Fruit fly (Drosophila melanogaster) whole organism, embryonic: Measurements from ENCODE around the gene Tmep.

Source experiments
- BEAF-32 ChIP-seq: fragments of 200-800 bp; sonication (Bioruptor generic); optimal IDR thresholded peaks from 3 replicates; lab custom pipeline; 2017; ENCODE audit warnings: missing biosample characterization, missing genetic modification characterization, mild to moderate bottlenecking, moderate library complexity, missing genetic modification reagents
- Bgb ChIP-seq: fragments of 200-800 bp; sonication (Bioruptor generic); IDR thresholded peaks from 2 replicates; pipeline ENCODE4 v1.3.6; 2022; ENCODE audit warnings: missing biosample characterization, missing genetic modification characterization; ENCODE audit not compliant: partially characterized antibody
- CG10267 ChIP-seq: fragments of 200-800 bp; sonication (Bioruptor generic); optimal IDR thresholded peaks from 2 replicates; lab custom pipeline; 2018; ENCODE audit warnings: missing biosample characterization, mild to moderate bottlenecking, missing genetic modification characterization, moderate library complexity
- CG10462 ChIP-seq: fragments of 200-800 bp; sonication (Bioruptor generic); optimal IDR thresholded peaks from 2 replicates; lab custom pipeline; 2016; ENCODE audit warnings: missing biosample characterization, missing genetic modification characterization
- CG11696 ChIP-seq: fragments of 200-800 bp; sonication (Bioruptor generic); IDR thresholded peaks from 2 replicates; pipeline ENCODE4 v1.3.6; 2022; ENCODE audit warnings: missing biosample characterization, missing genetic modification characterization
- CG12155 ChIP-seq: fragments of 200-800 bp; sonication (Bioruptor generic); optimal IDR thresholded peaks from 3 replicates; lab custom pipeline; 2016; ENCODE audit warnings: missing biosample characterization, missing genetic modification characterization
- CG12299 ChIP-seq: fragments of 200-800 bp; sonication (Bioruptor generic); optimal IDR thresholded peaks from 2 replicates; lab custom pipeline; 2018; ENCODE audit warnings: missing biosample characterization, mild to moderate bottlenecking, missing genetic modification characterization
- CG12391 ChIP-seq: fragments of 200-800 bp; sonication (Bioruptor generic); optimal IDR thresholded peaks from 3 replicates; lab custom pipeline; 2018; ENCODE audit warnings: missing biosample characterization, mild to moderate bottlenecking, missing genetic modification characterization, moderate library complexity
- CG13775 ChIP-seq: fragments of 200-800 bp; sonication (Bioruptor generic); optimal IDR thresholded peaks from 3 replicates; lab custom pipeline; 2017; ENCODE audit warnings: missing biosample characterization, mild to moderate bottlenecking, missing genetic modification characterization
- CG15073 ChIP-seq: fragments of 200-800 bp; sonication (Bioruptor generic); optimal IDR thresholded peaks from 2 replicates; lab custom pipeline; 2016; ENCODE audit warnings: missing biosample characterization, missing genetic modification characterization
- CG17385 ChIP-seq: fragments of 200-800 bp; sonication (Bioruptor generic); optimal IDR thresholded peaks from 3 replicates; lab custom pipeline; 2018; ENCODE audit warnings: missing biosample characterization, mild to moderate bottlenecking, missing genetic modification characterization
- CG17829 ChIP-seq: fragments of 200-800 bp; optimal IDR thresholded peaks from 2 replicates; lab custom pipeline; 2019; ENCODE audit warnings: missing biosample characterization, mild to moderate bottlenecking, missing genetic modification characterization, moderate library complexity
- CG31441 ChIP-seq: fragments of 200-800 bp; sonication (Bioruptor generic); IDR thresholded peaks from 2 replicates; pipeline ENCODE4 v1.3.6; 2022; ENCODE audit warnings: missing biosample characterization, missing genetic modification characterization
- CG32767 ChIP-seq: fragments of 200-800 bp; sonication (Bioruptor generic); IDR thresholded peaks from 2 replicates; pipeline ENCODE4 v1.3.6; 2022; ENCODE audit warnings: missing biosample characterization, missing genetic modification characterization
- CG6689 ChIP-seq: fragments of 200-800 bp; sonication (Bioruptor generic); IDR thresholded peaks from 2 replicates; pipeline ENCODE4 v1.3.6; 2022; ENCODE audit warnings: missing biosample characterization, missing genetic modification characterization
- CG7786 ChIP-seq: fragments of 200-800 bp; sonication (Bioruptor generic); optimal IDR thresholded peaks from 2 replicates; lab custom pipeline; 2016; ENCODE audit warnings: missing biosample characterization, missing genetic modification characterization
- CG7839 ChIP-seq: fragments of 200-800 bp; sonication (Bioruptor generic); optimal IDR thresholded peaks from 3 replicates; lab custom pipeline; 2018; ENCODE audit warnings: missing biosample characterization, mild to moderate bottlenecking, missing genetic modification characterization, moderate library complexity
- CG8089 ChIP-seq: fragments of 200-800 bp; sonication (Bioruptor generic); optimal IDR thresholded peaks from 3 replicates; lab custom pipeline; 2016; ENCODE audit warnings: missing biosample characterization, missing genetic modification characterization
- CG9609 ChIP-seq: fragments of 200-800 bp; sonication (Bioruptor generic); optimal IDR thresholded peaks from 3 replicates; lab custom pipeline; 2016; ENCODE audit warnings: missing biosample characterization, missing genetic modification characterization
- CG9817 ChIP-seq: fragments of 200-800 bp; sonication (Bioruptor generic); optimal IDR thresholded peaks from 2 replicates; lab custom pipeline; 2018; ENCODE audit warnings: missing biosample characterization, mild to moderate bottlenecking, missing genetic modification characterization, moderate library complexity
- Chrac-16 ChIP-seq: fragments of 200-800 bp; sonication (Bioruptor generic); optimal IDR thresholded peaks from 3 replicates; lab custom pipeline; 2016; ENCODE audit warnings: missing biosample characterization, missing genetic modification characterization
- CoRest ChIP-seq: fragments of 200-800 bp; sonication (Bioruptor generic); optimal IDR thresholded peaks from 3 replicates; lab custom pipeline; 2018; ENCODE audit warnings: missing biosample characterization, mild to moderate bottlenecking, missing genetic modification characterization, moderate library complexity
- CrebB ChIP-seq: fragments of 200-800 bp; sonication (Bioruptor generic); optimal IDR thresholded peaks from 3 replicates; lab custom pipeline; 2018; ENCODE audit warnings: missing biosample characterization, mild to moderate bottlenecking, missing genetic modification characterization
- Dbx ChIP-seq: fragments of 200-800 bp; sonication (Bioruptor generic); IDR thresholded peaks from 3 replicates; pipeline ENCODE4 v1.3.6; 2022; ENCODE audit warnings: missing biosample characterization, missing genetic modification characterization
- Ets65A ChIP-seq: fragments of 200-800 bp; sonication (Bioruptor generic); peaks from one replicate; lab custom pipeline; 2016; ENCODE audit warnings: missing biosample characterization, missing genetic modification characterization
- H2.0 ChIP-seq: fragments of 200-800 bp; sonication (Bioruptor generic); IDR thresholded peaks from 2 replicates; pipeline ENCODE4 v1.3.6; 2022; ENCODE audit warnings: missing biosample characterization, missing genetic modification characterization
- Hr3 ChIP-seq: fragments of 200-800 bp; sonication (Bioruptor generic); optimal IDR thresholded peaks from 3 replicates; lab custom pipeline; 2016; ENCODE audit warnings: missing biosample characterization, missing genetic modification characterization
- MESR4 ChIP-seq: fragments of 200-800 bp; sonication (Bioruptor generic); optimal IDR thresholded peaks from 2 replicates; lab custom pipeline; 2018; ENCODE audit warnings: missing biosample characterization, mild to moderate bottlenecking, missing genetic modification characterization, moderate library complexity
- Nf-YA ChIP-seq: fragments of 200-800 bp; sonication (Bioruptor generic); IDR thresholded peaks from 2 replicates; pipeline ENCODE4 v1.3.6; 2022; ENCODE audit warnings: missing biosample characterization, missing genetic modification characterization
- Oli ChIP-seq: fragments of 200-800 bp; sonication (Bioruptor generic); optimal IDR thresholded peaks from 2 replicates; lab custom pipeline; 2018; ENCODE audit warnings: missing biosample characterization, mild to moderate bottlenecking, missing genetic modification characterization, moderate library complexity
- Side ChIP-seq: fragments of 200-800 bp; sonication (Bioruptor generic); optimal IDR thresholded peaks from 2 replicates; lab custom pipeline; 2016; ENCODE audit warnings: missing biosample characterization, missing genetic modification characterization
- ase ChIP-seq: fragments of 200-800 bp; sonication (Bioruptor generic); IDR thresholded peaks from 3 replicates; pipeline ENCODE4 v1.3.6; 2022; ENCODE audit warnings: missing biosample characterization, missing genetic modification characterization
- dm ChIP-seq: fragments of 200-800 bp; sonication (Bioruptor generic); optimal IDR thresholded peaks from 3 replicates; lab custom pipeline; 2016; ENCODE audit warnings: missing biosample characterization, missing genetic modification characterization
- ftz-f1 ChIP-seq: fragments of 200-800 bp; sonication (Bioruptor generic); optimal IDR thresholded peaks from 2 replicates; lab custom pipeline; 2016; ENCODE audit warnings: missing biosample characterization, missing genetic modification characterization
- gce ChIP-seq: fragments of 200-800 bp; sonication (Bioruptor generic); IDR thresholded peaks from 3 replicates; pipeline ENCODE4 v1.3.6; 2022; ENCODE audit warnings: missing biosample characterization, missing genetic modification characterization
- lab ChIP-seq: fragments of 200-800 bp; sonication (Bioruptor generic); optimal IDR thresholded peaks from 3 replicates; lab custom pipeline; 2017; ENCODE audit warnings: missing biosample characterization, missing genetic modification characterization, mild to moderate bottlenecking, moderate library complexity, missing genetic modification reagents
- lilli ChIP-seq: fragments of 200-800 bp; sonication (Bioruptor generic); optimal IDR thresholded peaks from 3 replicates; lab custom pipeline; 2016; ENCODE audit warnings: missing biosample characterization, missing genetic modification characterization
- nmo ChIP-seq: fragments of 200-800 bp; sonication (Bioruptor generic); optimal IDR thresholded peaks from 2 replicates; lab custom pipeline; 2018; ENCODE audit warnings: missing biosample characterization, mild to moderate bottlenecking, missing genetic modification characterization, moderate library complexity
- org-1 ChIP-seq: fragments of 200-800 bp; sonication (Bioruptor generic); optimal IDR thresholded peaks from 2 replicates; lab custom pipeline; 2017; ENCODE audit warnings: missing biosample characterization, missing genetic modification characterization
- pzg ChIP-seq: fragments of 200-800 bp; sonication (Bioruptor generic); optimal IDR thresholded peaks from 3 replicates; lab custom pipeline; 2018; ENCODE audit warnings: missing biosample characterization, mild to moderate bottlenecking, missing genetic modification characterization, moderate library complexity
- row ChIP-seq: fragments of 200-800 bp; sonication (Bioruptor generic); IDR thresholded peaks from 3 replicates; pipeline ENCODE4 v1.3.6; 2022; ENCODE audit warnings: missing biosample characterization, missing genetic modification characterization
- sens ChIP-seq: fragments of 200-800 bp; sonication (Bioruptor generic); peaks from one replicate; lab custom pipeline; 2016; ENCODE audit warnings: missing biosample characterization, missing genetic modification characterization
- slou ChIP-seq: fragments of 200-800 bp; sonication (Bioruptor generic); optimal IDR thresholded peaks from 3 replicates; lab custom pipeline; 2016; ENCODE audit warnings: missing biosample characterization, missing genetic modification characterization
- sob ChIP-seq: fragments of 200-800 bp; sonication (Bioruptor generic); IDR thresholded peaks from 2 replicates; pipeline ENCODE4 v1.3.6; 2022; ENCODE audit warnings: missing biosample characterization, missing genetic modification characterization
- sqz ChIP-seq: fragments of 200-800 bp; sonication (Bioruptor generic); optimal IDR thresholded peaks from 3 replicates; lab custom pipeline; 2018; ENCODE audit warnings: missing biosample characterization, mild to moderate bottlenecking, missing genetic modification characterization
- trem ChIP-seq: fragments of 200-800 bp; optimal IDR thresholded peaks from 3 replicates; lab custom pipeline; 2019; ENCODE audit warnings: missing biosample characterization, mild to moderate bottlenecking, missing genetic modification characterization, moderate library complexity
- usp ChIP-seq: fragments of >200 bp; optimal IDR thresholded peaks from 2 replicates; lab custom pipeline; 2017; ENCODE audit warnings: missing biosample characterization, missing genetic modification characterization
- wek ChIP-seq: fragments of 200-800 bp; sonication (Bioruptor generic); optimal IDR thresholded peaks from 3 replicates; lab custom pipeline; 2018; ENCODE audit warnings: missing biosample characterization, mild to moderate bottlenecking, missing genetic modification characterization, moderate library complexity
- zfh2 ChIP-seq: fragments of 200-800 bp; sonication (Bioruptor generic); optimal IDR thresholded peaks from 2 replicates; lab custom pipeline; 2016; ENCODE audit warnings: missing biosample characterization, missing genetic modification characterization

The Tmep gene

dm6 chr3L:1568225-1569161 lies 488 bp upstream of the Tmep start, which contains the start of gene CG7879 (continued):
- TF ChIP-seq sqz (GFP tag; lab: Kevin White, UChicago) (no peak), sens (GFP tag; lab: Kevin White, UChicago) (peak; percentile 80), CG31441 (GFP tag; lab: Robert Waterston, UW) (no peak; the same call in 1 of the 2 replicates), Dbx (GFP tag; lab: Robert Waterston, UW) (0 out of 3 replicates have a peak, but pooled peaks have one; percentile 17), CG6689 (GFP tag; lab: Robert Waterston, UW) (0 out of 2 replicates have a peak, but pooled peaks have one; percentile 23), Hr3 (GFP tag; lab: Kevin White, UChicago) (peak; percentile 16), CG10462 (no peak), CrebB (tag; lab: Kevin White, UChicago) (no peak), CG11696 (no peak), CG8089 (GFP tag; lab: Kevin White, UChicago) (no peak), Nf-YA (GFP tag; lab: Robert Waterston, UW) (no peak), Oli (tag; lab: Kevin White, UChicago) (peak; percentile 42), CG12391 (tag; lab: Kevin White, UChicago) (peak; percentile 54), pzg (GFP tag; lab: Kevin White, UChicago) (peak; percentile 56), CG10267 (peak; percentile 2), Chrac-16 (GFP tag; lab: Kevin White, UChicago) (peak; percentile 20), H2.0 (GFP tag; lab: Robert Waterston, UW) (0 out of 2 replicates have a peak, but pooled peaks have one; percentile 13), CG7786 (GFP tag; lab: Kevin White, UChicago) (no peak), dm (GFP tag; lab: Kevin White, UChicago) (peak; percentile 14), CG13775 (GFP tag; lab: Kevin White, UChicago) (peak; percentile 22), lilli (GFP tag; lab: Kevin White, UChicago) (peak; percentile 25), usp (GFP tag; lab: Kevin White, UChicago) (no peak), sob (0 out of 2 replicates have a peak, but pooled peaks have one; percentile 18), CG17385 (GFP tag; lab: Kevin White, UChicago) (peak; percentile 87), ase (0 out of 3 replicates have a peak, but pooled peaks have one; percentile 23), row (GFP tag; lab: Robert Waterston, UW) (peak; percentile 79), Side (GFP tag; lab: Kevin White, UChicago) (no peak), CG17829 (tag; lab: Kevin White, UChicago) (peak; percentile 20), CG9817 (tag; lab: Kevin White, UChicago) (peak; percentile 25), gce (GFP tag; lab: Robert Waterston, UW) (no peak), CG12155 (peak; percentile 20), nmo (GFP tag; lab: Kevin White, UChicago) (peak; percentile 75), CG12299 (tag; lab: Kevin White, UChicago) (peak; percentile 26), CG7839 (peak; percentile 15), BEAF-32 (peak; percentile 43), ftz-f1 (GFP tag; lab: Kevin White, UChicago) (no peak), Ets65A (GFP tag; lab: Kevin White, UChicago) (peak; percentile 81), CG9609 (GFP tag; lab: Kevin White, UChicago) (no peak), org-1 (GFP tag; lab: Kevin White, UChicago) (no peak), CG32767 (peak; percentile 55; the same call in 1 of the 2 replicates), CoRest (tag; lab: Kevin White, UChicago) (peak; percentile 46), Bgb (peak; percentile 33; the same call in 1 of the 2 replicates), slou (GFP tag; lab: Kevin White, UChicago) (peak; percentile 16), trem (peak; percentile 0), lab (GFP tag; lab: Kevin White, UChicago) (peak; percentile 42), wek (peak; percentile 82), zfh2 (GFP tag; lab: Kevin White, UChicago) (peak; percentile 29), MESR4 (peak; percentile 98), CG15073 (GFP tag; lab: Kevin White, UChicago) (no peak)
